Fruit fly (Drosophila melanogaster) whole organism, adult: Measurements from ENCODE around the gene CG14402.
A peak's percentile ranks its signal among the peaks of the same experiment; 100 is the strongest.

ENCODE experiments used
- CG12768 ChIP-seq: fragments of 200-800 bp; sonication (Bioruptor generic); optimal IDR thresholded peaks from 2 replicates; lab custom pipeline; 2017; ENCODE audit warnings: missing biosample characterization, missing genetic modification characterization, mild to moderate bottlenecking, moderate library complexity, missing genetic modification reagents
- CG14711 ChIP-seq: fragments of 200-800 bp; sonication (Bioruptor generic); optimal IDR thresholded peaks from 2 replicates; lab custom pipeline; 2018; ENCODE audit warnings: missing biosample characterization, mild to moderate bottlenecking, missing genetic modification characterization, moderate library complexity
- CG5204 ChIP-seq: fragments of 200-800 bp; sonication (Bioruptor generic); optimal IDR thresholded peaks from 2 replicates; lab custom pipeline; 2016; ENCODE audit warnings: missing biosample characterization, missing genetic modification characterization
- Crg-1 ChIP-seq: fragments of 200-800 bp; sonication (Bioruptor generic); optimal IDR thresholded peaks from 2 replicates; lab custom pipeline; 2016; ENCODE audit warnings: missing biosample characterization, missing genetic modification characterization
- Hr96 ChIP-seq: fragments of 200-800 bp; sonication (Bioruptor generic); optimal IDR thresholded peaks from 2 replicates; lab custom pipeline; 2016; ENCODE audit warnings: missing biosample characterization, missing genetic modification characterization
- cnc ChIP-seq, 2 experiments: fragments of >200 bp; optimal IDR thresholded peaks; 2 replicates each; lab custom pipeline; 2017
- kay ChIP-seq: fragments of 200-800 bp; sonication (Bioruptor generic); peaks from one replicate; lab custom pipeline; 2016; ENCODE audit warnings: missing biosample characterization, missing genetic modification characterization, borderline replicate concordance
- pad ChIP-seq: fragments of 200-800 bp; sonication (Bioruptor generic); optimal IDR thresholded peaks from 3 replicates; lab custom pipeline; 2017; ENCODE audit warnings: missing biosample characterization, missing genetic modification characterization, mild to moderate bottlenecking, moderate library complexity, missing genetic modification reagents

DNA sequence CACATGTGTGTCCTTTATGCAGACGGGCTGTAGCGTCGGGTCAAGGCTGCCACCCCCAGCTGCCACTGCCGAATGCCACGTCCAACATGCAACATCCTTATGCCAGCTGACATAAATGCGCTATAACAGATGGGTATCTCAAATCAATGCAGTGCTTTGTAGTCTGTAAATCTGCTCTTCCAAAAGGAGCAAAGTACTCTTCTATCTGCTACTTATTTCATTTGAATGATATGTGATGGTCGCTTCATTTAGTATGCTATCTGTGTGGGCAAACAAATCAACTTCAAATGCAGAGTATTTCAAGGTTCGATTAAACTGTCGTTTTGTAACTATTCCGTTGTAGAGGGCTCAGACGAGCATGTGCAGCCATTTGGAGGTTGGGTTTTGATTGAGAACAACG lies 39.9 kb upstream of the CG14402 start:
- TF ChIP-seq Hr96 (GFP tag; lab: Kevin White, UChicago) (no peak), pad (GFP tag; lab: Kevin White, UChicago) (no peak), CG12768 (GFP tag; lab: Kevin White, UChicago) (peak; percentile 80), cnc (optimal IDR thresholded peaks at IDR 0.05; lab: Kevin White, UChicago) (no peak), CG5204 (GFP tag; lab: Kevin White, UChicago) (no peak), CG14711 (tag; lab: Kevin White, UChicago) (peak; percentile 55), Crg-1 (GFP tag; lab: Kevin White, UChicago) (no peak), kay (GFP tag; lab: Kevin White, UChicago) (no peak)
